Worm (Caenorhabditis elegans): Measurements from ENCODE around the gene E02C12.8.

The E02C12.8 gene

DNA sequence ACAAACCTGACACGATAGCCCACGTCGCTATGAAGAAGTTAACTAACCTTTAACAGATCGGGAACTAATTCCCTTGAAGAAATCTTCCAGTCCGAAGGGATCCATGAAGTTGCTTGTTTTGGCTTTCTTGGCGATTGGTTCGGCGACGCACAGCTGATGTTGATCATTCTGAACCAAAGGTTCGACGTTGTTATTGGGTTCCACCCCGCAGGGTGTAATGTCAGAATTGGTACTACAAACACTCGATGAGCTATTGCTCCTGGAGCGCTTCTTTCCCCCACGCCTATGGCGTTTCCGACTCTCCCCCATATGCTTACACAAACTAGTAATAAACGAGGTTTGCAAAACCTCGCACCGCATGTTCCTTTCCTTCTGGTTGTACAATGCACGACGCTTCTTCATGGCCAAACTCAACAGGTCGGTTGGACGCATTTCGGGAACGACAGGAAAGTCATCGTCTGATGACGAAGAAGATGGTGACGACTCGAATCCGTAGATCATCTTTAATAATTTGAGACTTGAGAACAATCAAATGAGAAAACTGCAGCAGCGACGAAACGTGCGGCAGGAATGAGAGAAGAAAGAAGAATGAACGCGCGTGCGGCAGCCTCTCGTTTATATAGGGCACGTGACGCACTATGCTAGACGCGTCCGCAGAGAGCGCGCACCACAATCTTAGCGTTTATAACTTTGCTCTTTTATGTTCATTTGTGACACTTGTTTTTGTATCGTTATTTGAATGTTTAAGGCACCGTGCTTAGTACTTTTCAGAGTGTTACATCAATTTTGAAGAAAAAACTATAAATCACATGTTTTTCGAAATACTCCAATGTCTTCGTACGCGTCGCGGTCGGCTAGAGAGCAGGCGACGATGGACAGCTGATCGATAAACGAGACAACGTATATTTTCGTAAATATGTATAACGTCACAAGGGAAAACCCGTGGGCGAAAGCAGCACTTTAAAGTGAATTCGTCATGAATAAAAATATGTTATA is 29.5 kb downstream of the E02C12.8 start, which contains the start of gene tos-1 (continued):
- TF ChIP-seq nfya-1 (tag; optimal IDR thresholded peaks at IDR 0.05; ENCODE audit: borderline replicate concordance, insufficient read depth) = no peak
- peak; percentile 89 for TF ChIP-seq ZK185.1 (tag; optimal IDR thresholded peaks at IDR 0.05; ENCODE audit: poor library complexity, severe bottlenecking)
- peak; percentile 74; the same call in 1 of the 2 replicates for TF ChIP-seq lin-26 (GFP tag; IDR thresholded peaks at IDR 0.05)
- TF ChIP-seq lin-35 (GFP tag; optimal IDR thresholded peaks at IDR 0.05) = peak in 2 of 3 experiments; percentile 80 to 85
- TF ChIP-seq bed-2 (GFP tag; IDR thresholded peaks at IDR 0.05) = no peak
- no peak for TF ChIP-seq bed-1 (GFP tag; IDR thresholded peaks at IDR 0.05)
- TF ChIP-seq sdz-38 (tag; optimal IDR thresholded peaks at IDR 0.05) = no peak
- no peak for TF ChIP-seq rec-8 (tag; optimal IDR thresholded peaks at IDR 0.05)
- TF ChIP-seq F23B12.7 (tag; optimal IDR thresholded peaks at IDR 0.05; ENCODE audit: insufficient read depth) = peak; percentile 91
- peak; percentile 94 for TF ChIP-seq lir-1 (GFP tag; conservative IDR thresholded peaks at IDR 0.05)
- TF ChIP-seq K11D2.4 (GFP tag; IDR thresholded peaks at IDR 0.05) = peak; percentile 97
- peak; percentile 81 for TF ChIP-seq F52B5.7 (tag; optimal IDR thresholded peaks at IDR 0.05)
- TF ChIP-seq tbx-9 (tag; optimal IDR thresholded peaks at IDR 0.05; ENCODE audit: borderline replicate concordance) = no peak
- 0 out of 2 replicates have a peak, but pooled peaks have one; percentile 22 for TF ChIP-seq attf-6 (GFP tag; IDR thresholded peaks at IDR 0.05)
- TF ChIP-seq mcd-1 (GFP tag; IDR thresholded peaks at IDR 0.05) = peak; percentile 88
- TF ChIP-seq egl-18 (GFP tag; IDR thresholded peaks at IDR 0.05) = peak; percentile 90
- TF ChIP-seq Y53G8AR.9 (GFP tag; conservative IDR thresholded peaks at IDR 0.05) = peak; percentile 97
- no peak for TF ChIP-seq F55B11.4 (tag; optimal IDR thresholded peaks at IDR 0.05; ENCODE audit: borderline replicate concordance, insufficient read depth)
- peak; percentile 99 for TF ChIP-seq lin-40 (tag; optimal IDR thresholded peaks at IDR 0.05)
- TF ChIP-seq madf-10 (tag; optimal IDR thresholded peaks at IDR 0.05) = peak; percentile 96
- peak; percentile 88 for TF ChIP-seq die-1 (tag; optimal IDR thresholded peaks at IDR 0.05)
- peak; percentile 84 for TF ChIP-seq F57C9.4 (tag; optimal IDR thresholded peaks at IDR 0.05)
- peak; percentile 7; the same call in 1 of the 2 replicates for TF ChIP-seq Y53F4B.3 (GFP tag; IDR thresholded peaks at IDR 0.05)
- TF ChIP-seq mes-4 (tag; optimal IDR thresholded peaks at IDR 0.05) = no peak
- no peak for TF ChIP-seq snpc-1.3 (tag; optimal IDR thresholded peaks at IDR 0.05; ENCODE audit: insufficient read depth)
- peak; percentile 97 for TF ChIP-seq ekl-4 (GFP tag; IDR thresholded peaks at IDR 0.05)
- TF ChIP-seq atf-7 (tag; optimal IDR thresholded peaks at IDR 0.05) = peak; percentile 99
- TF ChIP-seq ama-1 (optimal IDR thresholded peaks at IDR 0.05) = peak; percentile 99
- TF ChIP-seq ama-1 (GFP tag; optimal IDR thresholded peaks at IDR 0.05) = no peak
- peak; percentile 48 for TF ChIP-seq snpc-3.4 (tag; optimal IDR thresholded peaks at IDR 0.05)
- TF ChIP-seq dpff-1 (tag; optimal IDR thresholded peaks at IDR 0.05) = peak; percentile 71
- no peak for TF ChIP-seq mxl-1 (tag; optimal IDR thresholded peaks at IDR 0.05)
- peak; percentile 81 for TF ChIP-seq rcor-1 (GFP tag; IDR thresholded peaks at IDR 0.05)
- TF ChIP-seq snpc-1.1 (tag; optimal IDR thresholded peaks at IDR 0.05; ENCODE audit: insufficient read depth) = no peak
- TF ChIP-seq madf-6 (GFP tag; IDR thresholded peaks at IDR 0.05) = peak; percentile 46; the same call in 1 of the 2 replicates
- TF ChIP-seq nhr-120 (GFP tag; IDR thresholded peaks at IDR 0.05) = no peak
- TF ChIP-seq ceh-91 (GFP tag; IDR thresholded peaks at IDR 0.05) = peak; percentile 71
- peak; percentile 94 for TF ChIP-seq nhr-80 (tag; optimal IDR thresholded peaks at IDR 0.05)
- peak; percentile 98 for TF ChIP-seq Y67H2A.10 (GFP tag; conservative IDR thresholded peaks at IDR 0.05)
- TF ChIP-seq Y79H2A.3 (GFP tag; conservative IDR thresholded peaks at IDR 0.05) = peak; percentile 74; the same call in 1 of the 2 replicates
- no peak for TF ChIP-seq rpc-1 (optimal IDR thresholded peaks at IDR 0.05)
- no peak for TF ChIP-seq rpc-1 (tag; optimal IDR thresholded peaks at IDR 0.05)
- TF ChIP-seq somi-1 (GFP tag; optimal IDR thresholded peaks at IDR 0.05) = peak; percentile 98
- TF ChIP-seq ztf-3 (GFP tag; optimal IDR thresholded peaks at IDR 0.05) = peak; percentile 86
- peak; percentile 89 for TF ChIP-seq gei-17 (GFP tag; optimal IDR thresholded peaks at IDR 0.05)

Measured in whole organism, young adult.